Fruit fly (Drosophila melanogaster): ENCODE measurements around the gene CRMP.

CRMP gene

DNA sequence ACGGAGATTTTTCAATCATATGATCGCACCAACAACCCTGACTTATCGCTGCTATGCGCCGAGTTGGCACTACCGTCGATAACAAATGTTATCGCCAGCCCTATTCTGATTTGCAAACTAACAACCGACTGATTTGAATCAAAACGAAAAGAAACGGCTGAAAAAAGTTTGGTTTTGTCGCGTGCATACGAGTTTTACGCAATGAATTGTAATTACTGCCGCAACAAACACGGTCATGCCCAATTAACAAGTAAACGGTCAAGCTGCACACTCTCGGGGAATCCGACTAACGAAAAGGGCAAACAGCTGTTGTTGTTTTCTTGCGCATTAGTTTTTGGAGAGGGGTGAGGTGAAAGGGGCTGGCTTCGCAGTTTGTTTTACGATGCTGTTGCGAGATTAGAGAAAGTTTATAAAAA lies 6.1 kb upstream of the CRMP start, which contains the start of the genes CG14671 and CG12746 (continued):
- TF ChIP-seq CG3281 (GFP tag; optimal IDR thresholded peaks at IDR 0.05) (peak; percentile 99), z (GFP tag; IDR thresholded peaks at IDR 0.05) (no peak), CG1233 (GFP tag; optimal IDR thresholded peaks at IDR 0.05) (no peak), en (GFP tag; optimal IDR thresholded peaks at IDR 0.05) (no peak), CG16813 (GFP tag; IDR thresholded peaks at IDR 0.05; ENCODE audit: partially characterized antibody) (no peak), rib (GFP tag; IDR thresholded peaks at IDR 0.05) (no peak), pum (GFP tag; optimal IDR thresholded peaks at IDR 0.05) (no peak), NFAT (GFP tag; IDR thresholded peaks at IDR 0.05) (no peak), CG14710 (tag; optimal IDR thresholded peaks at IDR 0.05) (peak; percentile 18), CG12104 (GFP tag; optimal IDR thresholded peaks at IDR 0.05) (no peak), Asciz (GFP tag; optimal IDR thresholded peaks at IDR 0.05) (no peak), wdn (GFP tag; IDR thresholded peaks at IDR 0.05) (no peak), Hr39 (optimal IDR thresholded peaks at IDR 0.05) (no peak), Ptx1 (GFP tag; IDR thresholded peaks at IDR 0.05) (no peak), CTCF (GFP tag; optimal IDR thresholded peaks at IDR 0.05) (no peak), Ssrp (tag; optimal IDR thresholded peaks at IDR 0.05) (no peak), sim (GFP tag; IDR thresholded peaks at IDR 0.05) (no peak), nerfin-1 (tag; optimal IDR thresholded peaks at IDR 0.05) (no peak), Ets97D (GFP tag; optimal IDR thresholded peaks at IDR 0.05) (no peak), CG13894 (tag; optimal IDR thresholded peaks at IDR 0.05) (no peak), CG8924 (tag; optimal IDR thresholded peaks at IDR 0.05) (no peak), gsb-n (tag; optimal IDR thresholded peaks at IDR 0.05) (no peak), Opbp (GFP tag; IDR thresholded peaks at IDR 0.05; ENCODE audit: partially characterized antibody) (0 out of 3 replicates have a peak, but pooled peaks have one; percentile 13), HLH54F (GFP tag; optimal IDR thresholded peaks at IDR 0.05) (no peak), crol (GFP tag; IDR thresholded peaks at IDR 0.05) (peak; percentile 94), repo (GFP tag; optimal IDR thresholded peaks at IDR 0.05) (no peak), Dek (tag; optimal IDR thresholded peaks at IDR 0.05) (no peak), Meics (GFP tag; optimal IDR thresholded peaks at IDR 0.05) (no peak), Ada2b (GFP tag; IDR thresholded peaks at IDR 0.05) (no peak), sr (GFP tag; IDR thresholded peaks at IDR 0.05) (no peak), bcd (GFP tag; optimal IDR thresholded peaks at IDR 0.05) (no peak), sna (GFP tag; IDR thresholded peaks at IDR 0.05; ENCODE audit: partially characterized antibody) (no peak), CG4617 (GFP tag; optimal IDR thresholded peaks at IDR 0.05; ENCODE audit: borderline replicate concordance) (peak; percentile 52), CG17328 (GFP tag; IDR thresholded peaks at IDR 0.05) (no peak), esg (GFP tag; conservative IDR thresholded peaks at IDR 0.05) (no peak), onecut (GFP tag; IDR thresholded peaks at IDR 0.05) (no peak), CG18011 (GFP tag; optimal IDR thresholded peaks at IDR 0.05) (no peak), CG11456 (GFP tag; IDR thresholded peaks at IDR 0.05) (no peak), ato (GFP tag; IDR thresholded peaks at IDR 0.05; ENCODE audit: partially characterized antibody) (0 out of 2 replicates have a peak, but pooled peaks have one; percentile 19), fru (optimal IDR thresholded peaks at IDR 0.05) (no peak), CG6654 (GFP tag; optimal IDR thresholded peaks at IDR 0.05) (no peak), Gug (GFP tag; IDR thresholded peaks at IDR 0.05) (no peak), Spps (tag; optimal IDR thresholded peaks at IDR 0.05) (no peak), danr (GFP tag; IDR thresholded peaks at IDR 0.05) (no peak), Dref (GFP tag; IDR thresholded peaks at IDR 0.05) (peak; percentile 81), tx (GFP tag; optimal IDR thresholded peaks at IDR 0.05) (peak; percentile 14), CG13287 (GFP tag; IDR thresholded peaks at IDR 0.05; ENCODE audit: partially characterized antibody) (peak; percentile 53), tio (GFP tag; optimal IDR thresholded peaks at IDR 0.05) (no peak), Hmr (GFP tag; optimal IDR thresholded peaks at IDR 0.05) (no peak), NfI (GFP tag; optimal IDR thresholded peaks at IDR 0.05) (no peak), Xrp1 (GFP tag; IDR thresholded peaks at IDR 0.05) (no peak), HmgZ (tag; optimal IDR thresholded peaks at IDR 0.05) (peak; percentile 34), CG6689 (GFP tag; IDR thresholded peaks at IDR 0.05) (no peak)
